Worm (Caenorhabditis elegans) whole organism, mixed stage, embryonic: ENCODE results near the gene pek-1.

Experiments
- mab-5 ChIP-seq: fragments of 150-350 bp; optimal IDR thresholded peaks from 2 replicates; lab custom pipeline; 2014; ENCODE audit warnings: missing biosample characterization, missing genetic modification characterization
- pha-4 ChIP-seq: fragments of 150-350 bp; optimal IDR thresholded peaks from 2 replicates; lab custom pipeline; 2018; ENCODE audit warnings: missing biosample characterization, missing genetic modification reagents, missing genetic modification characterization

DNA sequence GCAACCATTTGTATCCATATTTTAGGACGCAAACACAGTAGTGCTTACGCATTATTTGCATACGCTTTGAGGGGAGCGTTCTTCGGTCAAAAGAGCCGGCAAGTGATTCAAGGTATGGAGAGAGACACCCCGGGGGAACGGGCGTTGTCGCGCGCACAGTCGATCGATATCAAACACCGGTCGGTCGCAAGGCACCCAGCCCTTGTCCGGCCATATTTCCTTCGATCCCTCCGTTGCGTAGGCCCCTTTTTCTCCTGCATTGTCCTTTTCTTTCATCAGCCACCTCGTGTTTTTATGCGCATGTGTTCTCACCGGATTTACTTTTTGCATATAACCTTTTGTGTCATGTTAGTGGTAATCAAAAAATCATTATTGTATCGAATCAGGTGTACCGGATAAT, 48.7 kb downstream of the pek-1 start:
- TF ChIP-seq pha-4 (tag; lab: Kevin White, UChicago) (peak; percentile 24), mab-5 (tag; lab: Kevin White, UChicago) (no peak)
